Worm (Caenorhabditis elegans): Measurements from ENCODE around the gene pals-22.

pals-22 gene

DNA sequence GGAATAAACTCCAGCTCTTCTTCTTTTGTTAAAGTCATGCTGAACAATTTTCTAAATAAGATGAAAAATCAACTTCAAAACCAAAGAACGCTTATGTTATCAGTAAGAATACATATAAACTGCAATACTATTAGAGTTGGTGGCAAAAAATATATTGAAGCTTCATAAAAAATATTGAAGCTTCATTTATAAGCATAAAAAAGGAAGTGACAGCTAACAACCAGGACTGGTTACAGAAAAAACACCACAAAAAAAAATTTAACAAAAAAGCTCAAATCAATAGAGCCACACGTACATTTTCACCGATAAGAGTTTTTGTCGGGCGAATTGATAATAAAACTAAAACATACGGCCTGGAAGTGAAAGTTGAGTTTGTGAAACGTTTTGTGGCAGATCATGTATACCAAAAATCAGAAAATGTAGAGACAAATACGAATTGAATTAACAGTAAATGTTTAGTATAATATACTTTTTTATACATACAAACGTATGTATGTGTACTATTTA, 15.4 kb downstream of the pals-22 start, which contains the start of gene sqst-5:
sqst-5 (minus strand) TSS at position 51 of the 507 bp plus-strand sequence.
- TF ChIP-seq elt-1 (tag; optimal IDR thresholded peaks at IDR 0.05; ENCODE audit: borderline replicate concordance, insufficient read depth) = no peak
- TF ChIP-seq ztf-11 (tag; optimal IDR thresholded peaks at IDR 0.05) = no peak
- no peak for TF ChIP-seq sem-2 (GFP tag; optimal IDR thresholded peaks at IDR 0.05)

DNA sequence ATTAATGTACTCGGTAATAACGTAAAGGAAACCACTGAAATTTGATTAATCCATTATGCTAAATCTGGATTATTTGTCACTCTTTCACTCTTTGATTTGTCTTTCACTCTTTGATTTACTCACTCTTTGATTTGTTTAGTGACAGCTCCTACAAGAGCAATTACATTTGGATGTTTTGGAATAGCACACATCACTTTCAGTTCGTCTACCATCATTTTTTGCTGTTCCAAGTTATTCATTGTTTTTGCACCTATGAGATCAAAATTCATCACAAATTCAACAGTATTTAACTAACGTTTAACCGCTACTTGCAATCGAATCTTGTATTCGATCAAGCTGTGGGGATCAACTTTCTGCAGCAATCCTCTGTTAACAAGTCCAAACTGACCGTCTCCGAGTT, 16.9 kb downstream of the pals-22 start:
- TF ChIP-seq nhr-2 (tag; optimal IDR thresholded peaks at IDR 0.05) (no peak), lin-13 (tag; optimal IDR thresholded peaks at IDR 0.05) (no peak), hlh-1 (tag; optimal IDR thresholded peaks at IDR 0.05) (no peak), ztf-11 (tag; optimal IDR thresholded peaks at IDR 0.05) (no peak), snpc-4 (tag; optimal IDR thresholded peaks at IDR 0.05) (no peak), flh-1 (GFP tag; optimal IDR thresholded peaks at IDR 0.05) (no peak), ham-2 (GFP tag; optimal IDR thresholded peaks at IDR 0.05) (no peak), pha-4 (tag; optimal IDR thresholded peaks at IDR 0.05) (no peak), sem-2 (GFP tag; optimal IDR thresholded peaks at IDR 0.05) (no peak), nhr-12 (tag; optimal IDR thresholded peaks at IDR 0.05) (no peak), mls-2 (tag; optimal IDR thresholded peaks at IDR 0.05) (no peak), elt-3 (tag; optimal IDR thresholded peaks at IDR 0.05) (no peak)

DNA sequence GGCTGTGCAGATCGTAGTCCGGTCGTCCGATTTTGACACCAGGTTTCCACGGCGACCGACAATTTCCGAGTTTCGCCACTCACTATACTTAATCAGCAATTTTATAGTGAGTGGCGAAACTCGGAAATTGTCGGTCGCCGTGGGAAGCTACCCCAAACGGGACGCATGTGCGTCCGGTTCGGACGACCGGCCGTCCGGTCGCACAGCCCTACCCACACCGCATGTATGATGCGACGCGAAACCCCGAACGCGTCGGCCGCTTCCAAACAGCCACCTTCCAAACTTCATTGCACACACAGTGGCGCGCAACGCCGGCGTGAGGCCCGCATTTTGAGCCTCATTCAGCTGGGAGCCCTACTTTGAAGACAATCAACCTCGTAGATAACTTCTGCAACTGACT, 18.9 kb downstream of the pals-22 start:
- no peak for TF ChIP-seq lsy-2 (tag; optimal IDR thresholded peaks at IDR 0.05)
- no peak for TF ChIP-seq pha-4 (tag; optimal IDR thresholded peaks at IDR 0.05)
- no peak for TF ChIP-seq zip-8 (tag; optimal IDR thresholded peaks at IDR 0.05)
- no peak for TF ChIP-seq ceh-43 (GFP tag; optimal IDR thresholded peaks at IDR 0.05)
- TF ChIP-seq tbx-8 (GFP tag; optimal IDR thresholded peaks at IDR 0.05) = no peak
- TF ChIP-seq ztf-11 (tag; optimal IDR thresholded peaks at IDR 0.05) = no peak
- no peak for TF ChIP-seq ces-1 (GFP tag; optimal IDR thresholded peaks at IDR 0.05)
- TF ChIP-seq sptf-1 (tag; optimal IDR thresholded peaks at IDR 0.05) = no peak
- no peak for TF ChIP-seq elt-3 (tag; optimal IDR thresholded peaks at IDR 0.05)
- no peak for TF ChIP-seq bed-3 (GFP tag; optimal IDR thresholded peaks at IDR 0.05)
- no peak for TF ChIP-seq snpc-4 (tag; optimal IDR thresholded peaks at IDR 0.05)
- TF ChIP-seq blmp-1 (tag; optimal IDR thresholded peaks at IDR 0.05) = no peak
- TF ChIP-seq nhr-12 (tag; optimal IDR thresholded peaks at IDR 0.05) = no peak
- TF ChIP-seq mls-2 (tag; optimal IDR thresholded peaks at IDR 0.05) = no peak
- no peak for TF ChIP-seq hlh-1 (tag; optimal IDR thresholded peaks at IDR 0.05)
- TF ChIP-seq ceh-39 (tag; optimal IDR thresholded peaks at IDR 0.05) = no peak
- no peak for TF ChIP-seq cnd-1 (tag; optimal IDR thresholded peaks at IDR 0.05)
- TF ChIP-seq ham-2 (GFP tag; optimal IDR thresholded peaks at IDR 0.05) = no peak
- TF ChIP-seq flh-1 (GFP tag; optimal IDR thresholded peaks at IDR 0.05) = no peak

DNA sequence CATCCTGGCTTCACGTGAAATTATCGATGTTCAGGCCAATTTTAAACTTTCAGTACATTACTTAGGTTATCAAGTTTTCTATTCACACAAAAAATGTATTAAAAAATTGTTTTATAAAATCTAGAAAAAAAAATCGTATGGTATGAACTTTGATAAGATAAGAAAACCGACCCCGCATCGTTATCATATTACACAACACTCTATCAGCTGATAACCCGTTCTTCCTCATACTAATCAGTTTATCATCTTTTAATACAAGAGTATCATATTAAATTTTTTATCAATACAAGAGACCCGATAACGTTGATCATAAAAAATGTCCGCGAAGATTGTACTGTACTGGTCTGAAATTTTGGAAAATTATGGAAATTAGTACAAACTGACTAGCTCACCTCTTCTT, 21.9 kb downstream of the pals-22 start:
- no peak for TF ChIP-seq ces-1 (GFP tag; optimal IDR thresholded peaks at IDR 0.05)
- TF ChIP-seq elt-3 (tag; optimal IDR thresholded peaks at IDR 0.05) = peak; percentile 70

DNA sequence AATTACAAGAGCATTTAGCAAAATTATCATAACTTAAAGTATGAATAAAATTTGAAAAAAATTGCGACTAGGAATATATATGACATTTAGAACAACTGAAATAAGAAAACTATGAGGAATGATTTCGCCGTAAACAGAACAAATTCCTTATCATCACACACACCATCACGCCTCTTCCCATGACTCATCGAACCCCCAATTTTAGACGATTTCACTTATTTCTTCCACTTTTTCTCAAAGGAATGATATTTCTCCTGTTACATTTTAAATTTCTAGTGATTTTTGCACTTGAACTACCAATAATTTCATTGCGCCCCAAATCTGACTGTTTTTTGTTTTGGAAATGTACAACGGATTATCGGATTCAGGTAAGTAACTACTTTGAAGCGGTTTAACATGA, 24.4 kb downstream of the pals-22 start, which contains the start of the genes zig-13 and ver-1:
zig-13 (minus strand) TSS at position 101 of the 400 bp plus-strand sequence.
ver-1 (plus strand) TSS at position 180 of the 400 bp plus-strand sequence.
- no peak for TF ChIP-seq lsy-2 (tag; optimal IDR thresholded peaks at IDR 0.05)
- no peak for TF ChIP-seq nhr-237 (tag; optimal IDR thresholded peaks at IDR 0.05)
- no peak for TF ChIP-seq lin-32 (GFP tag; optimal IDR thresholded peaks at IDR 0.05)
- no peak for TF ChIP-seq tbx-8 (GFP tag; optimal IDR thresholded peaks at IDR 0.05)
- TF ChIP-seq unc-120 (tag; optimal IDR thresholded peaks at IDR 0.05; ENCODE audit: poor library complexity, severe bottlenecking) = no peak
- no peak for TF ChIP-seq mab-5 (tag; optimal IDR thresholded peaks at IDR 0.05)
- no peak for TF ChIP-seq M03D4.4 (tag; optimal IDR thresholded peaks at IDR 0.05)
- TF ChIP-seq flh-1 (GFP tag; optimal IDR thresholded peaks at IDR 0.05) = no peak
- no peak for TF ChIP-seq unc-39 (tag; optimal IDR thresholded peaks at IDR 0.05)
- no peak for TF ChIP-seq pha-4 (tag; optimal IDR thresholded peaks at IDR 0.05)
- TF ChIP-seq nhr-2 (tag; optimal IDR thresholded peaks at IDR 0.05) = no peak
- no peak for TF ChIP-seq ces-1 (GFP tag; optimal IDR thresholded peaks at IDR 0.05)
- TF ChIP-seq blmp-1 (tag; optimal IDR thresholded peaks at IDR 0.05) = no peak
- TF ChIP-seq elt-3 (tag; optimal IDR thresholded peaks at IDR 0.05) = no peak

DNA sequence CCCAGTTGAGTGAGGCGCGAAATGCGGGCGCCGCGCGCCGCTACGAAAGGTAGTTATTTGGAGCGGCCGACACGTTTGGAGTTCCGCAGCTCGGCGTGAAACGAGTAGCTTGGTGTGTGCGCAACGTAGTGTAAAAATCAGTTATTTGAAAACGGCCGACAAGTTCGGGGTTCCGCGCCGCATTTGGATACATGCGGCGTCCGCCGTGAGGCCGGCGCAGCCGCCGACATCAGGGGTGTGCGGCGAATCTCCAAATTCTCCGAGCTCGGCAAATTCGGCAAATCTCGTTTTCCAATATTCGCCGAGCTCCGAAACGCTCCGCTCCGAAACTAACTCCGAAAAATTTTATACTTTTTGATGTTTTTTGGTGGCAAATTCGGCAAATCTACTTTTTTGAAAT, 25.8 kb downstream of the pals-22 start:
- TF ChIP-seq nhr-28 (tag; optimal IDR thresholded peaks at IDR 0.05) (no peak), pha-4 (tag; optimal IDR thresholded peaks at IDR 0.05) (no peak), elt-1 (tag; optimal IDR thresholded peaks at IDR 0.05; ENCODE audit: borderline replicate concordance, insufficient read depth) (no peak), unc-62 (GFP tag; optimal IDR thresholded peaks at IDR 0.05) (no peak), unc-39 (tag; optimal IDR thresholded peaks at IDR 0.05) (no peak), nhr-2 (tag; optimal IDR thresholded peaks at IDR 0.05) (no peak), M03D4.4 (tag; optimal IDR thresholded peaks at IDR 0.05) (no peak), lsy-2 (tag; optimal IDR thresholded peaks at IDR 0.05) (no peak), ceh-43 (GFP tag; optimal IDR thresholded peaks at IDR 0.05) (no peak)
